Worm (Caenorhabditis elegans): Measurements from ENCODE around the gene atx-2.

DNA sequence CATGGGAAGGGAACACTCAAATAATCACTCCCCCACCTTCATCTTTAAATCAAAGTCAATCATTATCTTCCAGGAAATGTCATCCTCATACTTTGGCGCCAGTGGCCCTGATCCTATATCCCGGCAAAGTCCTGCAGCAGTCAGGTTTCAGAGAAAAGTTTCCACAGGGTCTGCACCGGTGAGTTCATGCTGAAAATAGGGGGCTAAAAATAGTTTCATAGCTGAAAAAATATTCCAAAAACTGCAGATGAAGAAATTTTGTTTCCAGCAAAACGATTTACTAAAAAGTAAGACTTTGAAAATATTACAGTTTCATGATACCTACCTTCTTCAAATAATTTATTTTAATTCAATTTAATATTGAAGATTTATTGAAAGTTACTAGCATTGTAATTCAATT is 26.9 kb downstream of the atx-2 start, which contains the start of gene ptr-25:
- TF ChIP-seq B0310.2 (tag; optimal IDR thresholded peaks at IDR 0.05), result no peak
- TF ChIP-seq flt-1 (GFP tag; IDR thresholded peaks at IDR 0.05), result no peak
- TF ChIP-seq ama-1 (optimal IDR thresholded peaks at IDR 0.05), result no peak
- TF ChIP-seq hmbx-1 (tag; optimal IDR thresholded peaks at IDR 0.05), result no peak
- TF ChIP-seq hmg-4 (GFP tag; optimal IDR thresholded peaks at IDR 0.05), result no peak
- no peak for TF ChIP-seq ceh-36 (tag; optimal IDR thresholded peaks at IDR 0.05)
- TF ChIP-seq F13C5.2 (tag; optimal IDR thresholded peaks at IDR 0.05), result no peak
- no peak for TF ChIP-seq ets-7 (tag; optimal IDR thresholded peaks at IDR 0.05)
- TF ChIP-seq tra-4 (tag; optimal IDR thresholded peaks at IDR 0.05), result no peak
- TF ChIP-seq tbx-37 (GFP tag; conservative IDR thresholded peaks at IDR 0.05), result no peak
- TF ChIP-seq aly-1 (tag; optimal IDR thresholded peaks at IDR 0.05), result no peak
- no peak for TF ChIP-seq tbx-11 (GFP tag; IDR thresholded peaks at IDR 0.05)
- no peak for TF ChIP-seq hnd-1 (tag; optimal IDR thresholded peaks at IDR 0.05)
- TF ChIP-seq sea-1 (GFP tag; conservative IDR thresholded peaks at IDR 0.05), result no peak

All from whole organism, early embryonic.